Fruit fly (Drosophila melanogaster) whole organism, prepupa: ENCODE data around the gene CG31741.

Experiments
- Blimp-1 ChIP-seq: fragments of 200-800 bp; sonication (Bioruptor generic); optimal IDR thresholded peaks from 3 replicates; lab custom pipeline; 2017; ENCODE audit warnings: missing biosample characterization, missing genetic modification characterization, mild to moderate bottlenecking, moderate library complexity, missing genetic modification reagents
- CG10669 ChIP-seq: fragments of 200-800 bp; sonication (Bioruptor generic); optimal IDR thresholded peaks from 3 replicates; lab custom pipeline; 2018; ENCODE audit warnings: missing biosample characterization, mild to moderate bottlenecking, missing genetic modification characterization, moderate library complexity
- CG11294 ChIP-seq: fragments of 200-800 bp; sonication (Bioruptor generic); IDR thresholded peaks from 2 replicates; pipeline ENCODE4 v1.3.6; 2022; ENCODE audit warnings: missing biosample characterization, missing genetic modification characterization
- CG15336 ChIP-seq: fragments of 200-800 bp; sonication (Bioruptor generic); IDR thresholded peaks from 2 replicates; pipeline ENCODE4 v1.3.6; 2022; ENCODE audit warnings: missing biosample characterization, missing genetic modification characterization
- CG1621 ChIP-seq: fragments of 200-800 bp; sonication (Bioruptor generic); optimal IDR thresholded peaks from 3 replicates; lab custom pipeline; 2018; ENCODE audit warnings: missing biosample characterization, mild to moderate bottlenecking, missing genetic modification characterization
- CG16779 ChIP-seq: fragments of 200-800 bp; sonication (Bioruptor generic); optimal IDR thresholded peaks from 3 replicates; lab custom pipeline; 2017; ENCODE audit warnings: missing biosample characterization, mild to moderate bottlenecking, missing genetic modification characterization
- CG3032 ChIP-seq: fragments of 200-800 bp; optimal IDR thresholded peaks from 2 replicates; lab custom pipeline; 2019; ENCODE audit warnings: missing biosample characterization, mild to moderate bottlenecking, missing genetic modification characterization, moderate library complexity
- CG31627 ChIP-seq: fragments of 200-800 bp; sonication (Bioruptor generic); optimal IDR thresholded peaks from 3 replicates; lab custom pipeline; 2016; ENCODE audit warnings: missing biosample characterization, missing genetic modification characterization
- CG32006 ChIP-seq: fragments of 200-800 bp; sonication (Bioruptor generic); optimal IDR thresholded peaks from 3 replicates; lab custom pipeline; 2017; ENCODE audit warnings: missing biosample characterization, mild to moderate bottlenecking, missing genetic modification characterization
- CG3919 ChIP-seq: fragments of 200-800 bp; sonication (Bioruptor generic); optimal IDR thresholded peaks from 3 replicates; lab custom pipeline; 2016; ENCODE audit warnings: missing biosample characterization, missing genetic modification characterization
- CG4318 ChIP-seq: fragments of 200-800 bp; sonication (Bioruptor generic); optimal IDR thresholded peaks from 3 replicates; lab custom pipeline; 2017; ENCODE audit warnings: missing biosample characterization, mild to moderate bottlenecking, missing genetic modification characterization
- CG6163 ChIP-seq: fragments of 200-800 bp; sonication (Bioruptor generic); IDR thresholded peaks from 3 replicates; pipeline ENCODE4 v1.3.6; 2022; ENCODE audit warnings: missing biosample characterization, missing genetic modification characterization
- CG6276 ChIP-seq: fragments of 200-800 bp; sonication (Bioruptor generic); optimal IDR thresholded peaks from 2 replicates; lab custom pipeline; 2017; ENCODE audit warnings: missing biosample characterization, mild to moderate bottlenecking, missing genetic modification characterization
- CG6792 ChIP-seq: fragments of 200-800 bp; sonication (Bioruptor generic); optimal IDR thresholded peaks from 3 replicates; lab custom pipeline; 2016; ENCODE audit warnings: missing biosample characterization, missing genetic modification characterization
- CG6808 ChIP-seq: fragments of 200-800 bp; sonication (Bioruptor generic); optimal IDR thresholded peaks from 3 replicates; lab custom pipeline; 2017; ENCODE audit warnings: missing biosample characterization, missing genetic modification characterization, mild to moderate bottlenecking, moderate library complexity, missing genetic modification reagents
- CG6854 ChIP-seq: fragments of 200-800 bp; sonication (Bioruptor generic); optimal IDR thresholded peaks from 2 replicates; lab custom pipeline; 2017; ENCODE audit warnings: missing biosample characterization, mild to moderate bottlenecking, missing genetic modification characterization
- CG7368 ChIP-seq: fragments of 200-800 bp; sonication (Bioruptor generic); optimal IDR thresholded peaks from 3 replicates; lab custom pipeline; 2016; ENCODE audit warnings: missing biosample characterization, missing genetic modification characterization
- CG8632 ChIP-seq: fragments of 200-800 bp; sonication (Bioruptor generic); optimal IDR thresholded peaks from 3 replicates; lab custom pipeline; 2016; ENCODE audit warnings: missing biosample characterization, missing genetic modification characterization
- Eip75B ChIP-seq: fragments of 200-800 bp; sonication (Bioruptor generic); optimal IDR thresholded peaks from 3 replicates; lab custom pipeline; 2016; ENCODE audit warnings: missing biosample characterization, missing genetic modification characterization
- Ets21C ChIP-seq: fragments of 200-800 bp; sonication (Bioruptor generic); optimal IDR thresholded peaks from 3 replicates; lab custom pipeline; 2016; ENCODE audit warnings: missing biosample characterization, missing genetic modification characterization
- Ets96B ChIP-seq: fragments of 200-800 bp; optimal IDR thresholded peaks from 2 replicates; lab custom pipeline; 2019; ENCODE audit warnings: missing biosample characterization, mild to moderate bottlenecking, missing genetic modification characterization, moderate library complexity
- Gug ChIP-seq: fragments of 200-800 bp; sonication (Bioruptor generic); IDR thresholded peaks from 2 replicates; pipeline ENCODE4 v1.3.6; 2022; ENCODE audit warnings: missing biosample characterization, missing genetic modification characterization
- Hr38 ChIP-seq: sonication (Bioruptor generic); optimal IDR thresholded peaks from 2 replicates; lab custom pipeline; 2016; ENCODE audit warnings: missing biosample characterization, missing genetic modification characterization
- Hr39 ChIP-seq: fragments of 200-800 bp; sonication (Bioruptor generic); optimal IDR thresholded peaks from 2 replicates; lab custom pipeline; 2016; ENCODE audit warnings: missing biosample characterization, missing genetic modification characterization
- Hr4 ChIP-seq: fragments of 200-800 bp; sonication (Bioruptor generic); optimal IDR thresholded peaks from 3 replicates; lab custom pipeline; 2016; ENCODE audit warnings: missing biosample characterization, missing genetic modification characterization
- Lpt ChIP-seq: fragments of 200-800 bp; sonication (Bioruptor generic); optimal IDR thresholded peaks from 3 replicates; lab custom pipeline; 2016; ENCODE audit warnings: missing biosample characterization, missing genetic modification characterization
- Met ChIP-seq: fragments of 200-800 bp; sonication (Bioruptor generic); optimal IDR thresholded peaks from 3 replicates; lab custom pipeline; 2016; ENCODE audit warnings: missing biosample characterization, missing genetic modification characterization
- OdsH ChIP-seq: fragments of 200-800 bp; sonication (Bioruptor generic); optimal IDR thresholded peaks from 3 replicates; lab custom pipeline; 2016; ENCODE audit warnings: missing biosample characterization, missing genetic modification characterization
- Smox ChIP-seq: fragments of 200-800 bp; sonication (Bioruptor generic); optimal IDR thresholded peaks from 3 replicates; lab custom pipeline; 2016; ENCODE audit warnings: missing biosample characterization, missing genetic modification characterization
- Sox15 ChIP-seq: fragments of 200-800 bp; sonication (Bioruptor generic); optimal IDR thresholded peaks from 3 replicates; lab custom pipeline; 2016; ENCODE audit warnings: missing biosample characterization, missing genetic modification characterization
- achi ChIP-seq: fragments of 200-800 bp; sonication (Bioruptor generic); optimal IDR thresholded peaks from 3 replicates; lab custom pipeline; 2016; ENCODE audit warnings: missing biosample characterization, missing genetic modification characterization
- acj6 ChIP-seq: fragments of 200-800 bp; sonication (Bioruptor generic); optimal IDR thresholded peaks from 3 replicates; lab custom pipeline; 2016; ENCODE audit warnings: missing biosample characterization, missing genetic modification characterization
- cyc ChIP-seq: fragments of 200-800 bp; sonication (Bioruptor generic); optimal IDR thresholded peaks from 3 replicates; lab custom pipeline; 2016; ENCODE audit warnings: missing biosample characterization, missing genetic modification characterization
- dac ChIP-seq: fragments of 200-800 bp; sonication (Bioruptor generic); optimal IDR thresholded peaks from 2 replicates; lab custom pipeline; 2017; ENCODE audit warnings: missing biosample characterization, mild to moderate bottlenecking, missing genetic modification characterization
- dsx ChIP-seq: fragments of 200-800 bp; optimal IDR thresholded peaks from 3 replicates; lab custom pipeline; 2019; ENCODE audit warnings: missing biosample characterization, mild to moderate bottlenecking, missing genetic modification characterization, moderate library complexity; ENCODE audit not compliant: poor library complexity, severe bottlenecking
- eg ChIP-seq: fragments of 200-800 bp; sonication (Bioruptor generic); IDR thresholded peaks from 3 replicates; pipeline ENCODE4 v1.3.6; 2022; ENCODE audit warnings: missing biosample characterization, missing genetic modification characterization
- esn ChIP-seq: fragments of 200-800 bp; sonication (Bioruptor generic); optimal IDR thresholded peaks from 2 replicates; lab custom pipeline; 2016; ENCODE audit warnings: missing biosample characterization, mild to moderate bottlenecking, missing genetic modification characterization, moderate library complexity
- fd59A ChIP-seq: fragments of 200-800 bp; sonication (Bioruptor generic); optimal IDR thresholded peaks from 2 replicates; lab custom pipeline; 2017; ENCODE audit warnings: missing biosample characterization, mild to moderate bottlenecking, missing genetic modification characterization, missing genetic modification reagents
- fd85E ChIP-seq: fragments of 200-800 bp; sonication (Bioruptor generic); optimal IDR thresholded peaks from 3 replicates; lab custom pipeline; 2016; ENCODE audit warnings: missing biosample characterization, missing genetic modification characterization
- lz ChIP-seq: fragments of 200-800 bp; sonication (Bioruptor generic); optimal IDR thresholded peaks from 3 replicates; lab custom pipeline; 2016; ENCODE audit warnings: missing biosample characterization, missing genetic modification characterization
- net ChIP-seq: fragments of 200-800 bp; sonication (Bioruptor generic); optimal IDR thresholded peaks from 3 replicates; lab custom pipeline; 2016; ENCODE audit warnings: missing biosample characterization, missing genetic modification characterization
- salr ChIP-seq, 2 experiments: fragments of 200-800 bp; sonication (Bioruptor generic); optimal IDR thresholded peaks; 3 replicates each; lab custom pipeline; 2016 to 2018; ENCODE audit warnings: missing biosample characterization in 2 of 2, missing genetic modification characterization in 2 of 2, mild to moderate bottlenecking in 1 of 2
- spab ChIP-seq: fragments of 200-800 bp; sonication (Bioruptor generic); optimal IDR thresholded peaks from 2 replicates; lab custom pipeline; 2017; ENCODE audit warnings: missing biosample characterization, mild to moderate bottlenecking, missing genetic modification characterization, missing genetic modification reagents
- ss ChIP-seq, 2 experiments: fragments of 200-800 bp; sonication (Bioruptor generic); optimal IDR thresholded peaks; 2 replicates in 1 of 2; 3 replicates in 1 of 2; lab custom pipeline; 2017 to 2018; ENCODE audit warnings: mild to moderate bottlenecking in 2 of 2, missing biosample characterization in 2 of 2, missing genetic modification characterization in 2 of 2, moderate library complexity in 1 of 2
- svp ChIP-seq: fragments of 200-800 bp; sonication (Bioruptor generic); peaks from one replicate; lab custom pipeline; 2016; ENCODE audit warnings: missing biosample characterization, missing genetic modification characterization
- topi ChIP-seq: fragments of 200-800 bp; sonication (Bioruptor generic); optimal IDR thresholded peaks from 3 replicates; lab custom pipeline; 2016; ENCODE audit warnings: missing biosample characterization, missing genetic modification characterization
- vri ChIP-seq: fragments of 200-800 bp; sonication (Bioruptor generic); optimal IDR thresholded peaks from 3 replicates; lab custom pipeline; 2016; ENCODE audit warnings: missing biosample characterization, mild to moderate bottlenecking, missing genetic modification characterization

Gene CG31741

DNA sequence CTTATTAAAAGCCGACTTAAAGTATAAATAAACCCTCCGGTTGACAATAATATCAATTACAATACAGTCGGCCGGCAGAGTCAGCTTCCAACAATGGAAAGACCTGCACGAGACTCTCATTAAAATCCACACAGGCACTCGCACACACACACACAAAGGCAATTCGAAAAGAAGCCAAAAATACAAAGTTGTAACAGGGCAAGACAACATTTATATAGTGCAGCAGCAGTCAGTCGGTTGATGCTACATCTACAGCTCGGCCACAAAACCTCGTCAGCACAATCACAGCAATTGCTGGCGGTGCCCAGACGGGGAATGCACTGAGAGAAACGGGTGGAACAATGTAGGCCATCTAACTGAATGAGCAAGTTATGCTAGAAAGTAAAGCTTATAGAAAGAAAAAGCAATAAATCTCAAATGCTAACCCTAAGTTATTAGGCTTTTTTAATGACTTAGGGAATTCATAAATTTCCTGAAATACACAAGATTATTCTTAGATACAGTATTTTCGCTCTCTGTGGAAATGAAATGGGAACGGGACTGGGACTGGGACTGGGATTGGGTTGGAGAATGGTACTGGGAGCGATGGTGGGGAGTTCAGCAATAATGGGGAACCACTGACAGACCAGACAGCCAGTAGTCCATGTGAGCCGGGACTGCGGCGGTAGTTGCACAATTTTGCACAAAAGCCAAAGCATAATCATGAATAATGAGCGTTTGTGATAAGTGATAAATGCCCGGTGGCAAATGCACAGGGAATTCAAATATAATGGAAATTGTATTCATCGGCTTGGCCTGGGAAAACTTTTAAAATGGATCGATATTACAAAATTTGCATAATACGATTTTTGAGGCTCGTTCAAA is 37.5 kb downstream of the CG31741 start (continued):
- peak; percentile 93 for TF ChIP-seq Sox15
- TF ChIP-seq Eip75B (GFP tag; lab: Kevin White, UChicago): peak; percentile 98
- peak; percentile 95 for TF ChIP-seq achi
- peak; percentile 83 for TF ChIP-seq Hr38 (GFP tag; lab: Kevin White, UChicago)
- TF ChIP-seq Met: peak; percentile 94
- peak; percentile 98 for TF ChIP-seq svp (GFP tag; lab: Kevin White, UChicago)
- peak; percentile 93 for TF ChIP-seq CG8632 (GFP tag; lab: Kevin White, UChicago)
- TF ChIP-seq fd85E (GFP tag; lab: Kevin White, UChicago): peak; percentile 88
- peak; percentile 97 for TF ChIP-seq CG3032 (tag; lab: Kevin White, UChicago)
- peak; percentile 95 for TF ChIP-seq CG16779 (tag; lab: Kevin White, UChicago)
- TF ChIP-seq CG1621 (tag; lab: Kevin White, UChicago): peak; percentile 97
- peak; percentile 96 for TF ChIP-seq fd59A (GFP tag; lab: Kevin White, UChicago)
- peak; percentile 96 for TF ChIP-seq CG6276 (GFP tag; lab: Kevin White, UChicago)
- peak; percentile 97 for TF ChIP-seq cyc

DNA sequence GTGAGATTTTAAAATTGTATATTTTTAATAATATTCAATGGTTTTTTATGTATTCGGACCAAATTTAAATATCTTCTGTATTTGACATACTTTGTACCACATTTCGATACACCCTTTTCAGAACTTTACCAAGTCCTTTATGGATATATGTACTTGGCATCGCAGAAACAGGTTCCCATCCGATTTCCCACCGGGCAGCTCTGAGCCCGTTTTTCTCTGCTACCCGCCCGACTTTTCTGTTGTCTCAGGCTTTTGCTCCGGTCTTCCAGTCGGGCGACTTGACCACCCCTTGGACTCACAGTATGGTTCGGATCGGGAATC is 38.1 kb downstream of the CG31741 start:
- TF ChIP-seq Sox15 (peak; percentile 21), CG32006 (GFP tag; lab: Kevin White, UChicago) (peak; percentile 42), esn (GFP tag; lab: Kevin White, UChicago) (no peak), OdsH (GFP tag; lab: Kevin White, UChicago) (peak; percentile 75), Ets96B (peak; percentile 79), CG10669 (GFP tag; lab: Kevin White, UChicago) (peak; percentile 57), net (peak; percentile 50), dsx (peak; percentile 37), Hr39 (GFP tag; lab: Kevin White, UChicago) (no peak), CG16779 (tag; lab: Kevin White, UChicago) (peak; percentile 55), vri (no peak), Ets21C (GFP tag; lab: Kevin White, UChicago) (no peak), salr (GFP tag; optimal IDR thresholded peaks at IDR 0.05; lab: Kevin White, UChicago) (peak in 1 of 2 experiments; percentile 42), CG6792 (GFP tag; lab: Kevin White, UChicago) (peak; percentile 19), CG4318 (GFP tag; lab: Kevin White, UChicago) (peak; percentile 24), cyc (peak; percentile 21), spab (peak; percentile 67), acj6 (GFP tag; lab: Kevin White, UChicago) (peak; percentile 63), CG3919 (GFP tag; lab: Kevin White, UChicago) (peak; percentile 52), CG15336 (GFP tag; lab: Robert Waterston, UW) (peak; percentile 81), CG31627 (GFP tag; lab: Kevin White, UChicago) (peak; percentile 11), Blimp-1 (GFP tag; lab: Kevin White, UChicago) (no peak), CG6808 (GFP tag; lab: Kevin White, UChicago) (peak; percentile 4), lz (GFP tag; lab: Kevin White, UChicago) (peak; percentile 21), CG6854 (GFP tag; lab: Kevin White, UChicago) (no peak), CG1621 (tag; lab: Kevin White, UChicago) (peak; percentile 62), Gug (GFP tag; lab: Robert Waterston, UW) (peak; percentile 52), eg (GFP tag; lab: Robert Waterston, UW) (peak; percentile 46; the same call in 1 of the 3 replicates), Hr4 (peak; percentile 32), dac (GFP tag; lab: Kevin White, UChicago) (peak; percentile 28), CG6163 (peak; percentile 51; the same call in 1 of the 3 replicates), CG6276 (GFP tag; lab: Kevin White, UChicago) (peak; percentile 74), CG11294 (GFP tag; lab: Robert Waterston, UW) (peak; percentile 54; the same call in 1 of the 2 replicates), Smox (no peak), topi (GFP tag; lab: Kevin White, UChicago) (peak; percentile 35), ss (GFP tag; optimal IDR thresholded peaks at IDR 0.05; lab: Kevin White, UChicago) (peak in 1 of 2 experiments; percentile 10), CG7368 (GFP tag; lab: Kevin White, UChicago) (no peak), Hr38 (GFP tag; lab: Kevin White, UChicago) (no peak), CG3032 (tag; lab: Kevin White, UChicago) (peak; percentile 73), Lpt (GFP tag; lab: Kevin White, UChicago) (peak; percentile 52)
